Worm (Caenorhabditis elegans): ENCODE results near the gene srv-19.

srv-19 gene

DNA sequence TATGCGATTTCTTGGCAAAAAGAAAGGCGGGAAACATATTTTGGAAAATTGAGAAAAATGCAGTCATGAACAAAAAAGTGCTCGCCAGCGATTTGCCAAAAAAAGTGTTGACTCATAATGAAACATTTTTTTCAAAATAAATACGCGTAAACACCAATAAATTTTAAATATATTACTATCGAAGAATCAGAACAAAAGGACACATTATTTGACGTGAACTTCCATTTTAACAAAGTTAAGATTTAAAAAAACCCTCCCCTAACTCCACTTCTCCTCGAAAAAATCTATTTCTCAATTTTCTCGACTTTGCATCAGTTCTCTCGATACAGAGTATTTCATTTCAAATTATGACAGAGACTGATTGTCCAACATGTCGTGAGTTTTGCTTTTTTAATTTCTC is 22.6 kb upstream of the srv-19 start, which contains the start of gene pck-3:
Gene pck-3, plus strand, starts transcription at position 301 of the 400 bp plus-strand sequence.
- TF ChIP-seq lir-3 (tag; optimal IDR thresholded peaks at IDR 0.05; ENCODE audit: poor library complexity) (no peak), nhr-19 (GFP tag; conservative IDR thresholded peaks at IDR 0.05) (no peak), alr-1 (tag; optimal IDR thresholded peaks at IDR 0.05; ENCODE audit: borderline replicate concordance) (no peak), ceh-82 (tag; optimal IDR thresholded peaks at IDR 0.05) (no peak), aly-2 (tag; optimal IDR thresholded peaks at IDR 0.05) (no peak), nhr-237 (tag; optimal IDR thresholded peaks at IDR 0.05) (no peak), xbp-1 (tag; optimal IDR thresholded peaks at IDR 0.05) (no peak), sptf-1 (tag; optimal IDR thresholded peaks at IDR 0.05) (no peak), mef-2 (tag; optimal IDR thresholded peaks at IDR 0.05) (no peak), fkh-4 (tag; optimal IDR thresholded peaks at IDR 0.05; ENCODE audit: borderline replicate concordance) (no peak)

ce11 chrIV:5895190-5895589 is 21.5 kb upstream of the srv-19 start, which contains the start of gene nspb-6:
nspb-6 (plus strand) TSS chrIV:5895490.
- TF ChIP-seq pax-3 (tag; optimal IDR thresholded peaks at IDR 0.05), result no peak
- TF ChIP-seq pag-3 (tag; optimal IDR thresholded peaks at IDR 0.05; ENCODE audit: borderline replicate concordance, insufficient read depth), result no peak
- TF ChIP-seq nhr-71 (tag; optimal IDR thresholded peaks at IDR 0.05), result no peak
- TF ChIP-seq aly-2 (tag; optimal IDR thresholded peaks at IDR 0.05), result no peak
- no peak for TF ChIP-seq lsy-2 (tag; optimal IDR thresholded peaks at IDR 0.05)
- no peak for TF ChIP-seq tlp-1 (tag; optimal IDR thresholded peaks at IDR 0.05)
- no peak for TF ChIP-seq lin-13 (GFP tag; optimal IDR thresholded peaks at IDR 0.05)
- TF ChIP-seq lin-39 (tag; optimal IDR thresholded peaks at IDR 0.05), result no peak
- no peak for TF ChIP-seq nhr-77 (tag; optimal IDR thresholded peaks at IDR 0.05)
- TF ChIP-seq dpl-1 (GFP tag; optimal IDR thresholded peaks at IDR 0.05), result no peak
- no peak for TF ChIP-seq ceh-8 (GFP tag; optimal IDR thresholded peaks at IDR 0.05)
- no peak for TF ChIP-seq hlh-4 (tag; optimal IDR thresholded peaks at IDR 0.05)
- no peak for TF ChIP-seq unc-86 (tag; optimal IDR thresholded peaks at IDR 0.05)
- no peak for TF ChIP-seq fkh-8 (tag; optimal IDR thresholded peaks at IDR 0.05)
- TF ChIP-seq fkh-10 (GFP tag; optimal IDR thresholded peaks at IDR 0.05), result no peak
- TF ChIP-seq grh-1 (GFP tag; IDR thresholded peaks at IDR 0.05), result no peak
- no peak for TF ChIP-seq lin-14 (GFP tag; optimal IDR thresholded peaks at IDR 0.05)

- no peak for TF ChIP-seq xbp-1 (tag; optimal IDR thresholded peaks at IDR 0.05)
- no peak for TF ChIP-seq egl-13 (tag; optimal IDR thresholded peaks at IDR 0.05)
- no peak for TF ChIP-seq isw-1 (GFP tag; IDR thresholded peaks at IDR 0.05)
- no peak for TF ChIP-seq irx-1 (tag; optimal IDR thresholded peaks at IDR 0.05)
- TF ChIP-seq ets-5 (GFP tag; IDR thresholded peaks at IDR 0.05), result no peak
- no peak for TF ChIP-seq sox-4 (tag; optimal IDR thresholded peaks at IDR 0.05)
- TF ChIP-seq mef-2 (tag; optimal IDR thresholded peaks at IDR 0.05), result no peak
- TF ChIP-seq swsn-7 (tag; optimal IDR thresholded peaks at IDR 0.05), result no peak
- no peak for TF ChIP-seq rnt-1 (tag; optimal IDR thresholded peaks at IDR 0.05)
- no peak for TF ChIP-seq lin-14 (GFP tag; optimal IDR thresholded peaks at IDR 0.05)
- no peak for TF ChIP-seq unc-30 (tag; optimal IDR thresholded peaks at IDR 0.05)
- TF ChIP-seq ceh-90 (tag; optimal IDR thresholded peaks at IDR 0.05), result no peak
- TF ChIP-seq ceh-82 (tag; optimal IDR thresholded peaks at IDR 0.05), result no peak
- no peak for TF ChIP-seq hlh-17 (GFP tag; optimal IDR thresholded peaks at IDR 0.05; ENCODE audit: borderline replicate concordance)
- TF ChIP-seq aly-2 (tag; optimal IDR thresholded peaks at IDR 0.05), result no peak
- no peak for TF ChIP-seq aha-1 (tag; optimal IDR thresholded peaks at IDR 0.05)
- no peak for TF ChIP-seq ztf-4 (tag; optimal IDR thresholded peaks at IDR 0.05)
- TF ChIP-seq unc-98 (GFP tag; IDR thresholded peaks at IDR 0.05), result no peak
- TF ChIP-seq snu-23 (GFP tag; optimal IDR thresholded peaks at IDR 0.05), result no peak
- no peak for TF ChIP-seq vab-15 (tag; optimal IDR thresholded peaks at IDR 0.05)
These were observed 17.5 kb upstream of the srv-19 start, which contains the start of gene H04M03.3 for ce11 chrIV:5891265-5891664. H04M03.3 (plus strand) TSS chrIV:5891565.
